Worm (Caenorhabditis elegans): ENCODE measurements around the gene T11B7.2.

The T11B7.2 gene

ce11 chrIV:8794895-8795665 lies 49.3 kb downstream of the T11B7.2 start (continued):
- TF ChIP-seq nhr-42 (GFP tag; IDR thresholded peaks at IDR 0.05) = peak; percentile 35; the same call in 1 of the 2 replicates
- peak; percentile 57 for TF ChIP-seq mes-2 (tag; optimal IDR thresholded peaks at IDR 0.05; ENCODE audit: poor library complexity, severe bottlenecking)
- TF ChIP-seq ama-1 (optimal IDR thresholded peaks at IDR 0.05) = peak; percentile 3
- peak; percentile 30 for TF ChIP-seq ceh-28 (tag; optimal IDR thresholded peaks at IDR 0.05)
- no peak for TF ChIP-seq daf-8 (GFP tag; IDR thresholded peaks at IDR 0.05)

All from whole organism, L4 larva.